Fruit fly (Drosophila melanogaster): Measurements from ENCODE around the gene CG33322.

DNA sequence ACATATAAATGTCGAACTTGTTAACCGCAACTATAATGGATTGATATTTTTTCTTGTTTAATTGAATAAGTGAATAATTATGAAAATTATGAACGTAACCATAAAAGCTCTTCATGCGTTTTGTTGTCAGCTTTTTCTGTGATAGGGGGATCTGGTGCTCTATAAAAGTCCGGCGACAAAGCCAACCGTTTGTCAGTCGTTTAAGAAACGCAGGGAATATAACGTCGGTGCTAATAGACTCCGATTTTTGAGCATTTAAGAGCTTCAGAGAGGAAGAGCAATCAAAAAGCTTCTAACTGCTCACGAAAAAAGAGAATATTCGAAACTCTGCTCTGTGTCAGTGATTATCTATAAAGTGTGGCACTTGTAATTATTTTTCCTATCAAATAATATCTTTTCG is 15.0 kb upstream of the CG33322 start, which contains the start of gene CG31674:
- TF ChIP-seq bbx (GFP tag; IDR thresholded peaks at IDR 0.05; ENCODE audit: partially characterized antibody): no peak; the same call in 1 of the 2 replicates
- no peak for TF ChIP-seq Deaf1 (tag; optimal IDR thresholded peaks at IDR 0.05)
- TF ChIP-seq Taf1 (GFP tag; IDR thresholded peaks at IDR 0.05): no peak
- TF ChIP-seq sim (GFP tag; IDR thresholded peaks at IDR 0.05): no peak
- no peak for TF ChIP-seq az2 (GFP tag; optimal IDR thresholded peaks at IDR 0.05)
- TF ChIP-seq hkb (optimal IDR thresholded peaks at IDR 0.05): no peak
- TF ChIP-seq hkb (GFP tag; IDR thresholded peaks at IDR 0.05): no peak
- no peak for TF ChIP-seq oc (tag; optimal IDR thresholded peaks at IDR 0.05)
- TF ChIP-seq Meics (GFP tag; optimal IDR thresholded peaks at IDR 0.05): no peak
- peak; percentile 20 for TF ChIP-seq CG17359 (tag; optimal IDR thresholded peaks at IDR 0.05)
- TF ChIP-seq Bdp1 (GFP tag; optimal IDR thresholded peaks at IDR 0.05): no peak
- TF ChIP-seq CG15011 (GFP tag; optimal IDR thresholded peaks at IDR 0.05): no peak
- TF ChIP-seq peb (GFP tag; IDR thresholded peaks at IDR 0.05): no peak
- TF ChIP-seq br (optimal IDR thresholded peaks at IDR 0.05): no peak

Measured in whole organism, embryonic.